Worm (Caenorhabditis elegans) whole organism, L4/young adult: ENCODE measurements around the gene pdhb-1.

ENCODE experiments used
- W03F9.2 ChIP-seq: fragments of 150-350 bp; optimal IDR thresholded peaks from 2 replicates; lab custom pipeline; 2014; ENCODE audit warnings: missing biosample characterization, missing genetic modification characterization
- dao-5 ChIP-seq: sonication (generic microtip); optimal IDR thresholded peaks from 2 replicates; lab custom pipeline; 2016; ENCODE audit warnings: missing genotype, missing genetic modification characterization, moderate library complexity, missing compliant biosample characterization
- him-1 ChIP-seq: sonication (generic microtip); optimal IDR thresholded peaks from 2 replicates; lab custom pipeline; 2016; ENCODE audit warnings: missing genotype, missing genetic modification reagents, missing genetic modification characterization, missing compliant biosample characterization

pdhb-1 gene

ce11 chrIV:3436021-3436420 is 36.5 kb downstream of the pdhb-1 start, which contains the start of gene srz-32:
srz-32 (plus strand) TSS chrIV:3436321.
- TF ChIP-seq dao-5 (tag; lab: Kevin White, UChicago) = no peak
- no peak for TF ChIP-seq W03F9.2

ce11 chrIV:3438022-3438421 is 38.5 kb downstream of the pdhb-1 start, which contains the start of gene grd-13:
grd-13 (plus strand) TSS chrIV:3438312.
- TF ChIP-seq him-1 (no peak), W03F9.2 (no peak)

- TF ChIP-seq W03F9.2 (no peak), him-1 (no peak), dao-5 (tag; lab: Kevin White, UChicago) (no peak)
Observed at ce11 chrIV:3439354-3439753, 39.9 kb downstream of the pdhb-1 start, which contains the start of gene grd-3. grd-3 (plus strand) TSS chrIV:3439655.

- TF ChIP-seq him-1 (no peak), dao-5 (tag; lab: Kevin White, UChicago) (no peak), W03F9.2 (no peak)
Observed at ce11 chrIV:3440848-3441247, 41.4 kb downstream of the pdhb-1 start, which contains the start of gene grd-10. grd-10 (plus strand) TSS chrIV:3441055.

- no peak for TF ChIP-seq W03F9.2
- no peak for TF ChIP-seq dao-5 (tag; lab: Kevin White, UChicago)
- no peak for TF ChIP-seq him-1
Observed at ce11 chrIV:3442513-3442912, 43.0 kb downstream of the pdhb-1 start.

ce11 chrIV:3444101-3444500 is 44.6 kb downstream of the pdhb-1 start, which contains the start of gene F09D12.2:
F09D12.2 (minus strand) TSS chrIV:3444201.
- TF ChIP-seq dao-5 (tag; lab: Kevin White, UChicago) (no peak), him-1 (no peak), W03F9.2 (no peak)

ce11 chrIV:3444614-3445013 is 45.1 kb downstream of the pdhb-1 start, which contains the start of gene F58E2.5:
F58E2.5 (plus strand) TSS chrIV:3444914.
- no peak for TF ChIP-seq dao-5 (tag; lab: Kevin White, UChicago)
- TF ChIP-seq W03F9.2 = no peak
- no peak for TF ChIP-seq him-1

- no peak for TF ChIP-seq dao-5 (tag; lab: Kevin White, UChicago)
- TF ChIP-seq W03F9.2 = no peak
- no peak for TF ChIP-seq him-1
Observed at ce11 chrIV:3447350-3447749, 47.9 kb downstream of the pdhb-1 start.

ce11 chrIV:3452516-3452915 is 53.0 kb downstream of the pdhb-1 start:
- TF ChIP-seq W03F9.2 (no peak), him-1 (no peak), dao-5 (tag; lab: Kevin White, UChicago) (no peak)

- no peak for TF ChIP-seq W03F9.2
Observed at ce11 chrIV:3453346-3453745, 53.9 kb downstream of the pdhb-1 start, which contains the start of gene srz-23. srz-23 (plus strand) TSS chrIV:3453608.
